Fruit fly (Drosophila melanogaster) whole organism, embryonic: ENCODE results near the gene Miga.

Experiments used
- Atf3 ChIP-seq: fragments of 200-800 bp; sonication (Bioruptor generic); optimal IDR thresholded peaks from 3 replicates; lab custom pipeline; 2016; ENCODE audit warnings: missing biosample characterization, missing genetic modification characterization
- B-H1 ChIP-seq: fragments of 200-800 bp; sonication (Bioruptor generic); IDR thresholded peaks from 3 replicates; pipeline ENCODE4 v1.3.6; 2022; ENCODE audit warnings: missing biosample characterization, missing genetic modification characterization
- Blimp-1 ChIP-seq: fragments of 200-800 bp; sonication (Bioruptor generic); optimal IDR thresholded peaks from 3 replicates; lab custom pipeline; 2018; ENCODE audit warnings: missing biosample characterization, missing genetic modification characterization, mild to moderate bottlenecking, moderate library complexity, missing genetic modification reagents
- CG11696 ChIP-seq: fragments of 200-800 bp; sonication (Bioruptor generic); IDR thresholded peaks from 2 replicates; pipeline ENCODE4 v1.3.6; 2022; ENCODE audit warnings: missing biosample characterization, missing genetic modification characterization
- CG11723 ChIP-seq: fragments of 200-800 bp; sonication (Bioruptor generic); optimal IDR thresholded peaks from 2 replicates; lab custom pipeline; 2017; ENCODE audit warnings: missing biosample characterization, mild to moderate bottlenecking, missing genetic modification characterization
- CG12219 ChIP-seq: fragments of 200-800 bp; sonication (Bioruptor generic); optimal IDR thresholded peaks from 3 replicates; lab custom pipeline; 2018; ENCODE audit warnings: missing biosample characterization, mild to moderate bottlenecking, missing genetic modification characterization
- CG12659 ChIP-seq: fragments of 200-800 bp; sonication (Bioruptor generic); optimal IDR thresholded peaks from 3 replicates; lab custom pipeline; 2017; ENCODE audit warnings: mild to moderate bottlenecking, missing biosample characterization, missing genetic modification reagents, missing genetic modification characterization
- CG13287 ChIP-seq: fragments of 200-800 bp; sonication (Bioruptor generic); IDR thresholded peaks from 2 replicates; pipeline ENCODE4 v1.3.6; 2022; ENCODE audit warnings: missing biosample characterization, missing genetic modification characterization; ENCODE audit not compliant: partially characterized antibody
- CG13424 ChIP-seq: fragments of 200-800 bp; sonication (Bioruptor generic); optimal IDR thresholded peaks from 2 replicates; lab custom pipeline; 2019; ENCODE audit warnings: missing biosample characterization, mild to moderate bottlenecking, missing genetic modification characterization, moderate library complexity
- CG14050 ChIP-seq: fragments of 200-800 bp; sonication (Bioruptor generic); IDR thresholded peaks from 3 replicates; pipeline ENCODE4 v1.3.6; 2022; ENCODE audit warnings: missing biosample characterization, missing genetic modification characterization
- CG15269 ChIP-seq: fragments of 200-800 bp; sonication (Bioruptor generic); optimal IDR thresholded peaks from 2 replicates; lab custom pipeline; 2018; ENCODE audit warnings: missing biosample characterization, mild to moderate bottlenecking, missing genetic modification characterization, moderate library complexity
- CG15479 ChIP-seq: fragments of 200-800 bp; sonication (Bioruptor generic); optimal IDR thresholded peaks from 3 replicates; lab custom pipeline; 2019; ENCODE audit warnings: missing biosample characterization, mild to moderate bottlenecking, missing genetic modification characterization, moderate library complexity
- CG15514 ChIP-seq: fragments of 200-800 bp; sonication (Bioruptor generic); optimal IDR thresholded peaks from 3 replicates; lab custom pipeline; 2017; ENCODE audit warnings: missing biosample characterization, missing genetic modification characterization, mild to moderate bottlenecking, moderate library complexity, missing genetic modification reagents
- CG17385 ChIP-seq: fragments of 200-800 bp; sonication (Bioruptor generic); optimal IDR thresholded peaks from 3 replicates; lab custom pipeline; 2018; ENCODE audit warnings: missing biosample characterization, mild to moderate bottlenecking, missing genetic modification characterization
- CG2120 ChIP-seq: fragments of 200-800 bp; sonication (Bioruptor generic); optimal IDR thresholded peaks from 3 replicates; lab custom pipeline; 2016; ENCODE audit warnings: missing biosample characterization, missing genetic modification characterization
- CG2199 ChIP-seq: fragments of 200-800 bp; sonication (Bioruptor generic); IDR thresholded peaks from 3 replicates; pipeline ENCODE4 v1.3.6; 2022; ENCODE audit warnings: missing biosample characterization, missing genetic modification characterization
- CG30403 ChIP-seq: fragments of 200-800 bp; sonication (Bioruptor generic); optimal IDR thresholded peaks from 3 replicates; lab custom pipeline; 2016; ENCODE audit warnings: missing biosample characterization, missing genetic modification characterization
- CG3407 ChIP-seq: fragments of 200-800 bp; sonication (Bioruptor generic); optimal IDR thresholded peaks from 2 replicates; lab custom pipeline; 2018; ENCODE audit warnings: missing biosample characterization, mild to moderate bottlenecking, missing genetic modification characterization
- CG34376 ChIP-seq: fragments of 200-800 bp; sonication (Bioruptor generic); optimal IDR thresholded peaks from 2 replicates; lab custom pipeline; 2018; ENCODE audit warnings: missing biosample characterization, mild to moderate bottlenecking, missing genetic modification characterization
- CG6683 ChIP-seq: fragments of 200-800 bp; sonication (Bioruptor generic); optimal IDR thresholded peaks from 2 replicates; lab custom pipeline; 2017; ENCODE audit warnings: missing biosample characterization, mild to moderate bottlenecking, missing genetic modification characterization, missing genetic modification reagents
- CG6854 ChIP-seq: fragments of 200-800 bp; sonication (Bioruptor generic); optimal IDR thresholded peaks from 3 replicates; lab custom pipeline; 2017; ENCODE audit warnings: missing biosample characterization, mild to moderate bottlenecking, missing genetic modification characterization
- CG7372 ChIP-seq: fragments of 200-800 bp; sonication (Bioruptor generic); IDR thresholded peaks from 2 replicates; pipeline ENCODE4 v1.3.6; 2022; ENCODE audit warnings: missing biosample characterization, missing genetic modification characterization
- CG7556 ChIP-seq: fragments of 200-800 bp; sonication (Bioruptor generic); optimal IDR thresholded peaks from 2 replicates; lab custom pipeline; 2017; ENCODE audit warnings: missing biosample characterization, mild to moderate bottlenecking, missing genetic modification characterization
- CG8924 ChIP-seq: fragments of 200-800 bp; optimal IDR thresholded peaks from 3 replicates; lab custom pipeline; 2019; ENCODE audit warnings: missing biosample characterization, mild to moderate bottlenecking, missing genetic modification characterization, moderate library complexity
- CG9797 ChIP-seq: fragments of 200-800 bp; sonication (Bioruptor generic); optimal IDR thresholded peaks from 3 replicates; lab custom pipeline; 2018; ENCODE audit warnings: missing biosample characterization, mild to moderate bottlenecking, missing genetic modification characterization
- D ChIP-seq, 2 experiments: fragments of 200-800 bp in 1 of 2; fragments of >200 bp in 1 of 2; sonication (Bioruptor generic) in 1 of 2; optimal IDR thresholded peaks; 2 replicates in 1 of 2; 3 replicates in 1 of 2; lab custom pipeline; 2017; ENCODE audit warnings: mild to moderate bottlenecking in 1 of 2, missing biosample characterization in 1 of 2, missing genetic modification characterization in 1 of 2, missing genetic modification reagents in 1 of 2
- HmgZ ChIP-seq: fragments of 200-800 bp; sonication (Bioruptor generic); optimal IDR thresholded peaks from 2 replicates; lab custom pipeline; 2018; ENCODE audit warnings: missing biosample characterization, mild to moderate bottlenecking, missing genetic modification characterization
- Lim3 ChIP-seq: fragments of 200-800 bp; sonication (Bioruptor generic); IDR thresholded peaks from 2 replicates; pipeline ENCODE4 v1.3.6; 2022; ENCODE audit warnings: missing biosample characterization, missing genetic modification characterization
- MBD-R2 ChIP-seq: fragments of 200-800 bp; sonication (Bioruptor generic); IDR thresholded peaks from 2 replicates; pipeline ENCODE4 v1.3.6; 2022; ENCODE audit warnings: missing biosample characterization, missing genetic modification characterization
- Med ChIP-seq: fragments of 200-800 bp; sonication (Bioruptor generic); peaks from one replicate; lab custom pipeline; 2016; ENCODE audit warnings: missing biosample characterization, missing genetic modification characterization, mild to moderate bottlenecking, inconsistent platforms, moderate library complexity
- Scr ChIP-seq: fragments of 200-800 bp; sonication (Bioruptor generic); IDR thresholded peaks from 2 replicates; pipeline ENCODE4 v1.3.6; 2022; ENCODE audit warnings: missing biosample characterization, missing genetic modification characterization; ENCODE audit not compliant: partially characterized antibody
- TFAM ChIP-seq: fragments of 200-800 bp; sonication (Bioruptor generic); optimal IDR thresholded peaks from 2 replicates; lab custom pipeline; 2017; ENCODE audit warnings: missing biosample characterization, missing genetic modification characterization, inconsistent platforms
- bsh ChIP-seq, 2 experiments: fragments of 200-800 bp; sonication (Bioruptor generic); optimal IDR thresholded peaks; 2 replicates each; lab custom pipeline; 2017 to 2018; ENCODE audit warnings: mild to moderate bottlenecking in 2 of 2, missing biosample characterization in 2 of 2, missing genetic modification characterization in 2 of 2, moderate library complexity in 1 of 2
- chif ChIP-seq, 2 experiments: fragments of 200-800 bp; sonication (Bioruptor generic); optimal IDR thresholded peaks; 3 replicates each; lab custom pipeline; 2016; ENCODE audit warnings: missing biosample characterization in 2 of 2, missing genetic modification characterization in 2 of 2
- chm ChIP-seq: fragments of 200-800 bp; sonication (Bioruptor generic); IDR thresholded peaks from 2 replicates; pipeline ENCODE4 v1.3.6; 2022; ENCODE audit warnings: missing biosample characterization, missing genetic modification characterization
- dmrt99B ChIP-seq: fragments of 200-800 bp; sonication (Bioruptor generic); optimal IDR thresholded peaks from 2 replicates; lab custom pipeline; 2018; ENCODE audit warnings: missing biosample characterization, mild to moderate bottlenecking, missing genetic modification characterization, moderate library complexity
- fd64A ChIP-seq: fragments of 200-800 bp; sonication (Bioruptor generic); optimal IDR thresholded peaks from 3 replicates; lab custom pipeline; 2018; ENCODE audit warnings: missing biosample characterization, mild to moderate bottlenecking, missing genetic modification characterization
- fu2 ChIP-seq: fragments of 200-800 bp; sonication (Bioruptor generic); optimal IDR thresholded peaks from 2 replicates; lab custom pipeline; 2016; ENCODE audit warnings: missing biosample characterization, missing genetic modification characterization
- grau ChIP-seq: fragments of 200-800 bp; optimal IDR thresholded peaks from 3 replicates; lab custom pipeline; 2019; ENCODE audit warnings: missing biosample characterization, mild to moderate bottlenecking, missing genetic modification characterization, moderate library complexity
- gsb-n ChIP-seq: fragments of 200-800 bp; sonication (Bioruptor generic); optimal IDR thresholded peaks from 3 replicates; lab custom pipeline; 2018; ENCODE audit warnings: missing biosample characterization, mild to moderate bottlenecking, missing genetic modification characterization
- lbe ChIP-seq: fragments of 200-800 bp; sonication (Bioruptor generic); optimal IDR thresholded peaks from 2 replicates; lab custom pipeline; 2016; ENCODE audit warnings: missing biosample characterization, mild to moderate bottlenecking, missing genetic modification characterization
- maf-S ChIP-seq: fragments of 200-800 bp; sonication (Bioruptor generic); optimal IDR thresholded peaks from 2 replicates; lab custom pipeline; 2016; ENCODE audit warnings: missing biosample characterization, missing genetic modification characterization
- mirr ChIP-seq: fragments of 200-800 bp; sonication (Bioruptor generic); optimal IDR thresholded peaks from 3 replicates; lab custom pipeline; 2018; ENCODE audit warnings: missing biosample characterization, mild to moderate bottlenecking, missing genetic modification characterization
- rib ChIP-seq: fragments of 200-800 bp; sonication (Bioruptor generic); IDR thresholded peaks from 2 replicates; pipeline ENCODE4 v1.3.6; 2022; ENCODE audit warnings: missing biosample characterization, missing genetic modification characterization
- salm ChIP-seq: fragments of 200-800 bp; sonication (Bioruptor generic); optimal IDR thresholded peaks from 2 replicates; lab custom pipeline; 2018; ENCODE audit warnings: missing biosample characterization, mild to moderate bottlenecking, missing genetic modification characterization
- sob ChIP-seq: fragments of 200-800 bp; sonication (Bioruptor generic); IDR thresholded peaks from 2 replicates; pipeline ENCODE4 v1.3.6; 2022; ENCODE audit warnings: missing biosample characterization, missing genetic modification characterization
- sr ChIP-seq: fragments of 200-800 bp; sonication (Bioruptor generic); IDR thresholded peaks from 3 replicates; pipeline ENCODE4 v1.3.6; 2022; ENCODE audit warnings: missing biosample characterization, missing genetic modification characterization
- ssp ChIP-seq: fragments of 200-800 bp; sonication (Bioruptor generic); IDR thresholded peaks from 2 replicates; pipeline ENCODE4 v1.3.6; 2022; ENCODE audit warnings: missing biosample characterization, missing genetic modification characterization
- unc-4 ChIP-seq: fragments of 200-800 bp; sonication (Bioruptor generic); IDR thresholded peaks from 2 replicates; pipeline ENCODE4 v1.3.6; 2022; ENCODE audit warnings: missing biosample characterization, missing genetic modification characterization; ENCODE audit not compliant: partially characterized antibody

Gene Miga

DNA sequence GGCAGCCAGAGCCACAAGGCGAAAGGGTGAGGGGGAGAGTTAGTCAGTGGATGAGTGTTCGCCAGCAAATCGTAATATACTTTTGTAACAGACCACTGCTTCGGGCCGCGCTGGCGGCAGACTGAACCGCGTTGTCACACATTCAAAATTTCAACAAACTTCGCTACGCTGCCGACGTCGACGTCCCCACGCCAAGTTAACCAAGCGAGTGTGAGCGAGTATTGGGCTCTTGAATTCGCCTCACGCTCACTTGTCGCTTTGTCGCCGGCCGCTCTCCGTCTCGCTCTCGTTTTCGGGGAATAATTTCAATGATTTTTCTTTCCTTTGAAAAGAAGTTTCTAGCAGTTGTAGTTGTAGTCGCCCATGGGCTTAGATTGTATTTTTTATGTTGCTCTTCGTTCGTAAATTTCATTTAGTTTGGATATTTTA, 26.1 kb downstream of the Miga start, which contains the start of gene lawc:
lawc (minus strand) TSS at position 127 of the 429 bp plus-strand sequence.
- TF ChIP-seq mirr = peak; percentile 86
- peak; percentile 53 for TF ChIP-seq CG15514 (GFP tag; lab: Kevin White, UChicago)
- TF ChIP-seq B-H1 (GFP tag; lab: Robert Waterston, UW) = no peak; the same call in 2 of the 3 replicates
- peak; percentile 24; the same call in 1 of the 2 replicates for TF ChIP-seq CG13287 (GFP tag; lab: Robert Waterston, UW)
- TF ChIP-seq fu2 (GFP tag; lab: Kevin White, UChicago) = no peak
- peak; percentile 94 for TF ChIP-seq chm (GFP tag; lab: Robert Waterston, UW)
- TF ChIP-seq CG17385 (GFP tag; lab: Kevin White, UChicago) = peak; percentile 74
- TF ChIP-seq CG3407 (GFP tag; lab: Kevin White, UChicago) = no peak
- TF ChIP-seq unc-4 (GFP tag; lab: Robert Waterston, UW) = peak; percentile 38; the same call in 1 of the 2 replicates
- 0 out of 2 replicates have a peak, but pooled peaks have one; percentile 18 for TF ChIP-seq CG11696 (GFP tag; lab: Robert Waterston, UW)
- peak; percentile 54 for TF ChIP-seq CG12219 (GFP tag; lab: Kevin White, UChicago)
- no peak for TF ChIP-seq CG15479 (GFP tag; lab: Kevin White, UChicago)
- TF ChIP-seq rib = peak; percentile 72; the same call in 1 of the 2 replicates
- TF ChIP-seq HmgZ (tag; lab: Kevin White, UChicago) = peak; percentile 57
- peak; percentile 85 for TF ChIP-seq CG34376
- TF ChIP-seq salm (tag; lab: Kevin White, UChicago) = peak; percentile 13
- TF ChIP-seq CG9797 = peak; percentile 8
- TF ChIP-seq Atf3 (GFP tag; lab: Kevin White, UChicago) = no peak
- no peak for TF ChIP-seq CG14050 (GFP tag; lab: Robert Waterston, UW)
- no peak for TF ChIP-seq Lim3
- TF ChIP-seq chif (GFP tag; optimal IDR thresholded peaks at IDR 0.05; lab: Kevin White, UChicago) = no peak
- TF ChIP-seq dmrt99B (tag; lab: Kevin White, UChicago) = no peak
- TF ChIP-seq Med (GFP tag; lab: Kevin White, UChicago) = peak; percentile 89
- TF ChIP-seq CG7372 (GFP tag; lab: Robert Waterston, UW) = no peak
- 0 out of 3 replicates have a peak, but pooled peaks have one; percentile 34 for TF ChIP-seq sr
- TF ChIP-seq MBD-R2 (GFP tag; lab: Robert Waterston, UW) = peak; percentile 42; the same call in 1 of the 2 replicates
- TF ChIP-seq D (optimal IDR thresholded peaks at IDR 0.05; lab: Kevin White, UChicago) = peak; percentile 76
- TF ChIP-seq D (GFP tag; optimal IDR thresholded peaks at IDR 0.05; lab: Kevin White, UChicago) = no peak
- TF ChIP-seq CG12659 (GFP tag; lab: Kevin White, UChicago) = peak; percentile 37
- TF ChIP-seq grau = peak; percentile 36
- TF ChIP-seq gsb-n = no peak
- peak; percentile 73 for TF ChIP-seq CG6854 (GFP tag; lab: Kevin White, UChicago)
- TF ChIP-seq CG2199 = no peak
- no peak for TF ChIP-seq Blimp-1
- TF ChIP-seq CG2120 (GFP tag; lab: Kevin White, UChicago) = peak; percentile 5
- TF ChIP-seq CG6683 (GFP tag; lab: Kevin White, UChicago) = peak; percentile 41
- TF ChIP-seq CG13424 (tag; lab: Kevin White, UChicago) = peak; percentile 13
- no peak for TF ChIP-seq TFAM (GFP tag; lab: Kevin White, UChicago)
- TF ChIP-seq CG7556 = peak; percentile 9
- TF ChIP-seq sob (GFP tag; lab: Robert Waterston, UW) = peak; percentile 66; the same call in 1 of the 2 replicates
- peak; percentile 54 for TF ChIP-seq CG8924
- TF ChIP-seq fd64A (GFP tag; lab: Kevin White, UChicago) = peak; percentile 35
- TF ChIP-seq bsh (GFP tag; optimal IDR thresholded peaks at IDR 0.05; lab: Kevin White, UChicago) = peak in 1 of 2 experiments; percentile 59
- TF ChIP-seq Scr (GFP tag; lab: Robert Waterston, UW) = peak; percentile 20; the same call in 1 of the 2 replicates
- no peak for TF ChIP-seq maf-S (GFP tag; lab: Kevin White, UChicago)
- peak; percentile 25 for TF ChIP-seq CG11723 (GFP tag; lab: Kevin White, UChicago)
- TF ChIP-seq lbe = peak; percentile 63
- no peak for TF ChIP-seq ssp (GFP tag; lab: Robert Waterston, UW)
- TF ChIP-seq CG15269 (tag; lab: Kevin White, UChicago) = peak; percentile 12
- TF ChIP-seq CG30403 (GFP tag; lab: Kevin White, UChicago) = no peak
